Fruit fly (Drosophila melanogaster): ENCODE measurements around the gene Prp4k.

The Prp4k gene

dm6 chr3L:246644-247199 lies 35.5 kb upstream of the Prp4k start (continued):
- TF ChIP-seq Ada2b (GFP tag; IDR thresholded peaks at IDR 0.05) (peak; percentile 22; the same call in 1 of the 2 replicates), CG2712 (tag; optimal IDR thresholded peaks at IDR 0.05) (peak; percentile 29), Side (GFP tag; optimal IDR thresholded peaks at IDR 0.05) (peak; percentile 54), tin (GFP tag; optimal IDR thresholded peaks at IDR 0.05) (peak; percentile 50), toy (GFP tag; IDR thresholded peaks at IDR 0.05) (no peak), mirr (GFP tag; optimal IDR thresholded peaks at IDR 0.05) (no peak), Abd-B (GFP tag; optimal IDR thresholded peaks at IDR 0.05) (no peak), E2f1 (GFP tag; IDR thresholded peaks at IDR 0.05) (peak; percentile 47; the same call in 1 of the 2 replicates), seq (GFP tag; IDR thresholded peaks at IDR 0.05) (no peak), Dip2 (GFP tag; IDR thresholded peaks at IDR 0.05) (no peak), CG3407 (GFP tag; optimal IDR thresholded peaks at IDR 0.05) (no peak), ind (GFP tag; optimal IDR thresholded peaks at IDR 0.05) (no peak), lilli (GFP tag; optimal IDR thresholded peaks at IDR 0.05) (peak; percentile 58), CG15073 (GFP tag; optimal IDR thresholded peaks at IDR 0.05) (no peak), CG2678 (tag; optimal IDR thresholded peaks at IDR 0.05) (no peak), CG3065 (GFP tag; optimal IDR thresholded peaks at IDR 0.05) (peak; percentile 24), Atf3 (GFP tag; optimal IDR thresholded peaks at IDR 0.05) (peak; percentile 53), onecut (GFP tag; IDR thresholded peaks at IDR 0.05) (no peak; the same call in none of the 2 replicates), Gug (GFP tag; IDR thresholded peaks at IDR 0.05) (no peak), NC2β (GFP tag; optimal IDR thresholded peaks at IDR 0.05) (peak; percentile 68), CG3838 (GFP tag; optimal IDR thresholded peaks at IDR 0.05) (no peak), ara (GFP tag; IDR thresholded peaks at IDR 0.05) (no peak), ap (GFP tag; IDR thresholded peaks at IDR 0.05) (no peak), unpg (GFP tag; optimal IDR thresholded peaks at IDR 0.05) (no peak), luna (GFP tag; optimal IDR thresholded peaks at IDR 0.05) (no peak), gfzf (GFP tag; optimal IDR thresholded peaks at IDR 0.05) (peak; percentile 49), pb (GFP tag; optimal IDR thresholded peaks at IDR 0.05) (peak; percentile 36), CG3281 (GFP tag; optimal IDR thresholded peaks at IDR 0.05) (peak; percentile 31), CG1647 (GFP tag; optimal IDR thresholded peaks at IDR 0.05) (no peak), maf-S (GFP tag; optimal IDR thresholded peaks at IDR 0.05) (no peak), Drgx (GFP tag; IDR thresholded peaks at IDR 0.05) (no peak), bigmax (GFP tag; optimal IDR thresholded peaks at IDR 0.05) (peak; percentile 54), CG10462 (GFP tag; optimal IDR thresholded peaks at IDR 0.05) (no peak), CG6175 (GFP tag; IDR thresholded peaks at IDR 0.05) (no peak), CG1529 (GFP tag; optimal IDR thresholded peaks at IDR 0.05) (no peak), abd-A (tag; optimal IDR thresholded peaks at IDR 0.05) (no peak), Pdp1 (GFP tag; optimal IDR thresholded peaks at IDR 0.05) (peak; percentile 29 to 88), ac (GFP tag; optimal IDR thresholded peaks at IDR 0.05) (no peak), unc-4 (GFP tag; IDR thresholded peaks at IDR 0.05; ENCODE audit: partially characterized antibody) (peak; percentile 54), CG11093 (GFP tag; IDR thresholded peaks at IDR 0.05) (no peak), ssp (GFP tag; IDR thresholded peaks at IDR 0.05) (peak; percentile 61), CTCF (GFP tag; optimal IDR thresholded peaks at IDR 0.05) (peak; percentile 96), CG1024 (GFP tag; IDR thresholded peaks at IDR 0.05) (no peak), CG11456 (GFP tag; IDR thresholded peaks at IDR 0.05) (no peak; the same call in 1 of the 3 replicates), CG4360 (GFP tag; IDR thresholded peaks at IDR 0.05) (no peak), D19B (GFP tag; optimal IDR thresholded peaks at IDR 0.05) (no peak), Hr51 (GFP tag; optimal IDR thresholded peaks at IDR 0.05) (peak in 1 of 2 experiments; percentile 12), CG32532 (GFP tag; IDR thresholded peaks at IDR 0.05) (peak; percentile 37), CG8388 (GFP tag; optimal IDR thresholded peaks at IDR 0.05) (no peak), repo (GFP tag; optimal IDR thresholded peaks at IDR 0.05) (peak; percentile 32), her (GFP tag; optimal IDR thresholded peaks at IDR 0.05) (peak; percentile 26), CG17612 (GFP tag; IDR thresholded peaks at IDR 0.05) (no peak)

Measured in whole organism, embryonic.